Fruit fly (Drosophila melanogaster): ENCODE data around the gene gny.

Gene gny

DNA sequence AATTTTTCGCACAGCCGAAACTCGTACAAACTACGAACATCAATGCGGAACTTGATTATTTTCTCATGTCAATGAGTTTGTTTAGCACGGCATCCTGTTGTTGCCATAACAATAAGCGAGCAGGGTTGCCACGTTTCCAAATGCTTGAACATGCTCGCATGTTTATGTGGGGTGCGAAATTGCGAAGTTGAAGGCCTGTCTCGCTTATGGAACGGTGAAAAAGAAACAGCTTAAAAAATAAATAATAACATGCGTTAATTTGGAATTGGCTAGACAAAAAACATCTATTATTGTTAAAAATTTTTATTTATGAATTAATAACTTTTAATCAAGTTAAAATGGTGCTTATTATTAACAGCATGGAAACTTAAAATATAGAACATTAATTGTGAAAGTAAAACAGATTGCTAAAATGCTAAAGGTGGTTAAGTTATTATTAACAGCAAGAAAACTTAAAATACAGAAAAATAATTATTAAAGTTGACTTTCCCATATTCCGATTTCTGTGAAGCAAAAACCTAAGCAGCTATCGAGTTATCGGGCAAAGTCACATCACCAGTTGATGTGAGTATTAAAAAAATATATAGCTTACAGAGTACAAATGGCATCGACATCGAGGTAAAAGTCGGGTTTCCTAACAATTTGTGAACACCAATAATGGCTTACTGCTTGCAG lies 51.0 kb downstream of the gny start, which contains the start of the genes Bug22 and TfIIB (continued):
- TF ChIP-seq Dad (GFP tag; optimal IDR thresholded peaks at IDR 0.05) (peak; percentile 39), CG11093 (GFP tag; IDR thresholded peaks at IDR 0.05) (peak; percentile 29; the same call in 1 of the 3 replicates), kah (GFP tag; optimal IDR thresholded peaks at IDR 0.05) (no peak), ftz-f1 (GFP tag; optimal IDR thresholded peaks at IDR 0.05) (peak; percentile 58), pum (GFP tag; optimal IDR thresholded peaks at IDR 0.05) (peak; percentile 46), CG18011 (GFP tag; optimal IDR thresholded peaks at IDR 0.05) (peak; percentile 61), CG10366 (GFP tag; IDR thresholded peaks at IDR 0.05) (peak; percentile 74), Bteb2 (GFP tag; optimal IDR thresholded peaks at IDR 0.05) (peak; percentile 46), CG12769 (tag; optimal IDR thresholded peaks at IDR 0.05) (no peak), CG17568 (GFP tag; optimal IDR thresholded peaks at IDR 0.05) (no peak), pita (GFP tag; optimal IDR thresholded peaks at IDR 0.05) (no peak), CG8478 (optimal IDR thresholded peaks at IDR 0.05) (no peak), lmd (GFP tag; IDR thresholded peaks at IDR 0.05) (no peak; the same call in 1 of the 2 replicates), HLHmδ (GFP tag; optimal IDR thresholded peaks at IDR 0.05) (peak; percentile 30), Atf6 (GFP tag; IDR thresholded peaks at IDR 0.05) (peak; percentile 61), CG10274 (GFP tag; optimal IDR thresholded peaks at IDR 0.05) (no peak), jumu (GFP tag; optimal IDR thresholded peaks at IDR 0.05) (peak; percentile 61), Myb (GFP tag; optimal IDR thresholded peaks at IDR 0.05) (peak; percentile 20), Bdp1 (GFP tag; optimal IDR thresholded peaks at IDR 0.05) (peak; percentile 27), gt (GFP tag; IDR thresholded peaks at IDR 0.05) (no peak), Hr78 (GFP tag; optimal IDR thresholded peaks at IDR 0.05) (no peak), scrt (GFP tag; optimal IDR thresholded peaks at IDR 0.05) (peak; percentile 48), CG16815 (GFP tag; optimal IDR thresholded peaks at IDR 0.05) (no peak), CG34376 (GFP tag; optimal IDR thresholded peaks at IDR 0.05) (peak; percentile 41), CG12942 (GFP tag; optimal IDR thresholded peaks at IDR 0.05) (peak; percentile 71), gcm (GFP tag; optimal IDR thresholded peaks at IDR 0.05) (no peak), wdn (GFP tag; IDR thresholded peaks at IDR 0.05) (peak; percentile 39; the same call in 1 of the 2 replicates), Jarid2 (GFP tag; optimal IDR thresholded peaks at IDR 0.05) (no peak), dm (GFP tag; optimal IDR thresholded peaks at IDR 0.05) (peak; percentile 74), HLH54F (GFP tag; optimal IDR thresholded peaks at IDR 0.05) (peak; percentile 83), sc (optimal IDR thresholded peaks at IDR 0.05) (no peak), sc (GFP tag; optimal IDR thresholded peaks at IDR 0.05) (no peak), nerfin-1 (tag; optimal IDR thresholded peaks at IDR 0.05) (peak; percentile 43), CG8290 (GFP tag; optimal IDR thresholded peaks at IDR 0.05) (peak; percentile 78), CG8290 (tag; optimal IDR thresholded peaks at IDR 0.05) (peak; percentile 90 to 92), PHDP (tag; optimal IDR thresholded peaks at IDR 0.05) (peak; percentile 73), Lim3 (GFP tag; IDR thresholded peaks at IDR 0.05) (no peak), ems (GFP tag; optimal IDR thresholded peaks at IDR 0.05) (peak; percentile 52), CG32767 (GFP tag; IDR thresholded peaks at IDR 0.05) (no peak), ac (GFP tag; optimal IDR thresholded peaks at IDR 0.05) (no peak), CG10209 (GFP tag; optimal IDR thresholded peaks at IDR 0.05) (peak; percentile 52), yki (optimal IDR thresholded peaks at IDR 0.05) (no peak), CG8089 (GFP tag; optimal IDR thresholded peaks at IDR 0.05) (peak; percentile 27), eyg (GFP tag; optimal IDR thresholded peaks at IDR 0.05) (no peak), phol (tag; optimal IDR thresholded peaks at IDR 0.05) (peak; percentile 74), Drgx (GFP tag; IDR thresholded peaks at IDR 0.05) (peak; percentile 51; the same call in 1 of the 2 replicates), CG7839 (tag; optimal IDR thresholded peaks at IDR 0.05) (no peak), CG16813 (GFP tag; IDR thresholded peaks at IDR 0.05; ENCODE audit: partially characterized antibody) (0 out of 3 replicates have a peak, but pooled peaks have one; percentile 36), CG13624 (GFP tag; optimal IDR thresholded peaks at IDR 0.05) (peak; percentile 62), z (GFP tag; IDR thresholded peaks at IDR 0.05) (no peak), CG17359 (tag; optimal IDR thresholded peaks at IDR 0.05) (peak; percentile 68)
